Fruit fly (Drosophila melanogaster) whole organism, prepupa: ENCODE results near the gene CG14563.

Experiments
- CG10631 ChIP-seq: fragments of 200-800 bp; sonication (Bioruptor generic); optimal IDR thresholded peaks from 2 replicates; lab custom pipeline; 2016; ENCODE audit warnings: missing biosample characterization, missing genetic modification characterization
- CG10669 ChIP-seq: fragments of 200-800 bp; sonication (Bioruptor generic); optimal IDR thresholded peaks from 3 replicates; lab custom pipeline; 2018; ENCODE audit warnings: missing biosample characterization, mild to moderate bottlenecking, missing genetic modification characterization, moderate library complexity
- CG11902 ChIP-seq: fragments of 200-800 bp; sonication (Bioruptor generic); optimal IDR thresholded peaks from 3 replicates; lab custom pipeline; 2016; ENCODE audit warnings: missing biosample characterization, missing genetic modification characterization
- CG15336 ChIP-seq: fragments of 200-800 bp; sonication (Bioruptor generic); IDR thresholded peaks from 2 replicates; pipeline ENCODE4 v1.3.6; 2022; ENCODE audit warnings: missing biosample characterization, missing genetic modification characterization
- CG1621 ChIP-seq: fragments of 200-800 bp; sonication (Bioruptor generic); optimal IDR thresholded peaks from 3 replicates; lab custom pipeline; 2018; ENCODE audit warnings: missing biosample characterization, mild to moderate bottlenecking, missing genetic modification characterization
- CG16779 ChIP-seq: fragments of 200-800 bp; sonication (Bioruptor generic); optimal IDR thresholded peaks from 3 replicates; lab custom pipeline; 2017; ENCODE audit warnings: missing biosample characterization, mild to moderate bottlenecking, missing genetic modification characterization
- CG3032 ChIP-seq: fragments of 200-800 bp; optimal IDR thresholded peaks from 2 replicates; lab custom pipeline; 2019; ENCODE audit warnings: missing biosample characterization, mild to moderate bottlenecking, missing genetic modification characterization, moderate library complexity
- CG31627 ChIP-seq: fragments of 200-800 bp; sonication (Bioruptor generic); optimal IDR thresholded peaks from 3 replicates; lab custom pipeline; 2016; ENCODE audit warnings: missing biosample characterization, missing genetic modification characterization
- CG32006 ChIP-seq: fragments of 200-800 bp; sonication (Bioruptor generic); optimal IDR thresholded peaks from 3 replicates; lab custom pipeline; 2017; ENCODE audit warnings: missing biosample characterization, mild to moderate bottlenecking, missing genetic modification characterization
- CG34406 ChIP-seq: fragments of 200-800 bp; sonication (Bioruptor generic); optimal IDR thresholded peaks from 3 replicates; lab custom pipeline; 2016; ENCODE audit warnings: missing biosample characterization, missing genetic modification characterization
- CG3919 ChIP-seq: fragments of 200-800 bp; sonication (Bioruptor generic); optimal IDR thresholded peaks from 3 replicates; lab custom pipeline; 2016; ENCODE audit warnings: missing biosample characterization, missing genetic modification characterization
- CG4318 ChIP-seq: fragments of 200-800 bp; sonication (Bioruptor generic); optimal IDR thresholded peaks from 3 replicates; lab custom pipeline; 2017; ENCODE audit warnings: missing biosample characterization, mild to moderate bottlenecking, missing genetic modification characterization
- CG6163 ChIP-seq: fragments of 200-800 bp; sonication (Bioruptor generic); IDR thresholded peaks from 3 replicates; pipeline ENCODE4 v1.3.6; 2022; ENCODE audit warnings: missing biosample characterization, missing genetic modification characterization
- CG6792 ChIP-seq: fragments of 200-800 bp; sonication (Bioruptor generic); optimal IDR thresholded peaks from 3 replicates; lab custom pipeline; 2016; ENCODE audit warnings: missing biosample characterization, missing genetic modification characterization
- CG6854 ChIP-seq: fragments of 200-800 bp; sonication (Bioruptor generic); optimal IDR thresholded peaks from 2 replicates; lab custom pipeline; 2017; ENCODE audit warnings: missing biosample characterization, mild to moderate bottlenecking, missing genetic modification characterization
- CG7368 ChIP-seq: fragments of 200-800 bp; sonication (Bioruptor generic); optimal IDR thresholded peaks from 3 replicates; lab custom pipeline; 2016; ENCODE audit warnings: missing biosample characterization, missing genetic modification characterization
- CG8119 ChIP-seq: fragments of 200-800 bp; sonication (Bioruptor generic); IDR thresholded peaks from 3 replicates; pipeline ENCODE4 v1.3.6; 2022; ENCODE audit warnings: missing biosample characterization, missing genetic modification characterization
- CG8319 ChIP-seq: fragments of 200-800 bp; sonication (Bioruptor generic); optimal IDR thresholded peaks from 3 replicates; lab custom pipeline; 2016; ENCODE audit warnings: missing biosample characterization, missing genetic modification characterization
- CG8632 ChIP-seq: fragments of 200-800 bp; sonication (Bioruptor generic); optimal IDR thresholded peaks from 3 replicates; lab custom pipeline; 2016; ENCODE audit warnings: missing biosample characterization, missing genetic modification characterization
- CG9139 ChIP-seq: fragments of 200-800 bp; sonication (Bioruptor generic); optimal IDR thresholded peaks from 3 replicates; lab custom pipeline; 2017; ENCODE audit warnings: missing biosample characterization, mild to moderate bottlenecking, missing genetic modification characterization
- Eip75B ChIP-seq: fragments of 200-800 bp; sonication (Bioruptor generic); optimal IDR thresholded peaks from 3 replicates; lab custom pipeline; 2016; ENCODE audit warnings: missing biosample characterization, missing genetic modification characterization
- Eip78C ChIP-seq: fragments of 200-800 bp; sonication (Bioruptor generic); peaks from one replicate; lab custom pipeline; 2016; ENCODE audit warnings: missing biosample characterization, missing genetic modification characterization
- Eip93F ChIP-seq: fragments of 200-800 bp; sonication (Bioruptor generic); optimal IDR thresholded peaks from 2 replicates; lab custom pipeline; 2016; ENCODE audit warnings: missing biosample characterization, mild to moderate bottlenecking, missing genetic modification characterization
- Ets96B ChIP-seq: fragments of 200-800 bp; optimal IDR thresholded peaks from 2 replicates; lab custom pipeline; 2019; ENCODE audit warnings: missing biosample characterization, mild to moderate bottlenecking, missing genetic modification characterization, moderate library complexity
- Hr39 ChIP-seq: fragments of 200-800 bp; sonication (Bioruptor generic); optimal IDR thresholded peaks from 2 replicates; lab custom pipeline; 2016; ENCODE audit warnings: missing biosample characterization, missing genetic modification characterization
- Hr4 ChIP-seq: fragments of 200-800 bp; sonication (Bioruptor generic); optimal IDR thresholded peaks from 3 replicates; lab custom pipeline; 2016; ENCODE audit warnings: missing biosample characterization, missing genetic modification characterization
- Lpt ChIP-seq: fragments of 200-800 bp; sonication (Bioruptor generic); optimal IDR thresholded peaks from 3 replicates; lab custom pipeline; 2016; ENCODE audit warnings: missing biosample characterization, missing genetic modification characterization
- Met ChIP-seq: fragments of 200-800 bp; sonication (Bioruptor generic); optimal IDR thresholded peaks from 3 replicates; lab custom pipeline; 2016; ENCODE audit warnings: missing biosample characterization, missing genetic modification characterization
- OdsH ChIP-seq: fragments of 200-800 bp; sonication (Bioruptor generic); optimal IDR thresholded peaks from 3 replicates; lab custom pipeline; 2016; ENCODE audit warnings: missing biosample characterization, missing genetic modification characterization
- Smox ChIP-seq: fragments of 200-800 bp; sonication (Bioruptor generic); optimal IDR thresholded peaks from 3 replicates; lab custom pipeline; 2016; ENCODE audit warnings: missing biosample characterization, missing genetic modification characterization
- Sox102F ChIP-seq: fragments of 200-800 bp; sonication (Bioruptor generic); optimal IDR thresholded peaks from 2 replicates; lab custom pipeline; 2016; ENCODE audit warnings: missing biosample characterization, mild to moderate bottlenecking, missing genetic modification characterization
- Sox14 ChIP-seq: fragments of 200-800 bp; sonication (Bioruptor generic); optimal IDR thresholded peaks from 3 replicates; lab custom pipeline; 2016; ENCODE audit warnings: missing biosample characterization, missing genetic modification characterization
- Sox15 ChIP-seq: fragments of 200-800 bp; sonication (Bioruptor generic); optimal IDR thresholded peaks from 3 replicates; lab custom pipeline; 2016; ENCODE audit warnings: missing biosample characterization, missing genetic modification characterization
- acj6 ChIP-seq: fragments of 200-800 bp; sonication (Bioruptor generic); optimal IDR thresholded peaks from 3 replicates; lab custom pipeline; 2016; ENCODE audit warnings: missing biosample characterization, missing genetic modification characterization
- cyc ChIP-seq: fragments of 200-800 bp; sonication (Bioruptor generic); optimal IDR thresholded peaks from 3 replicates; lab custom pipeline; 2016; ENCODE audit warnings: missing biosample characterization, missing genetic modification characterization
- dac ChIP-seq: fragments of 200-800 bp; sonication (Bioruptor generic); optimal IDR thresholded peaks from 2 replicates; lab custom pipeline; 2017; ENCODE audit warnings: missing biosample characterization, mild to moderate bottlenecking, missing genetic modification characterization
- eg ChIP-seq: fragments of 200-800 bp; sonication (Bioruptor generic); IDR thresholded peaks from 3 replicates; pipeline ENCODE4 v1.3.6; 2022; ENCODE audit warnings: missing biosample characterization, missing genetic modification characterization
- fd85E ChIP-seq: fragments of 200-800 bp; sonication (Bioruptor generic); optimal IDR thresholded peaks from 3 replicates; lab custom pipeline; 2016; ENCODE audit warnings: missing biosample characterization, missing genetic modification characterization
- fkh ChIP-seq: fragments of 200-800 bp; sonication (Bioruptor generic); optimal IDR thresholded peaks from 3 replicates; lab custom pipeline; 2017; ENCODE audit warnings: missing biosample characterization, mild to moderate bottlenecking, missing genetic modification characterization, moderate library complexity
- net ChIP-seq: fragments of 200-800 bp; sonication (Bioruptor generic); optimal IDR thresholded peaks from 3 replicates; lab custom pipeline; 2016; ENCODE audit warnings: missing biosample characterization, missing genetic modification characterization
- pdm3 ChIP-seq: fragments of 200-800 bp; sonication (Bioruptor generic); optimal IDR thresholded peaks from 3 replicates; lab custom pipeline; 2016; ENCODE audit warnings: missing biosample characterization, missing genetic modification characterization
- salr ChIP-seq, 2 experiments: fragments of 200-800 bp; sonication (Bioruptor generic); optimal IDR thresholded peaks; 3 replicates each; lab custom pipeline; 2016 to 2018; ENCODE audit warnings: missing biosample characterization in 2 of 2, missing genetic modification characterization in 2 of 2, mild to moderate bottlenecking in 1 of 2
- spab ChIP-seq: fragments of 200-800 bp; sonication (Bioruptor generic); optimal IDR thresholded peaks from 2 replicates; lab custom pipeline; 2017; ENCODE audit warnings: missing biosample characterization, mild to moderate bottlenecking, missing genetic modification characterization, missing genetic modification reagents
- ss ChIP-seq, 2 experiments: fragments of 200-800 bp; sonication (Bioruptor generic); optimal IDR thresholded peaks; 2 replicates in 1 of 2; 3 replicates in 1 of 2; lab custom pipeline; 2017 to 2018; ENCODE audit warnings: mild to moderate bottlenecking in 2 of 2, missing biosample characterization in 2 of 2, missing genetic modification characterization in 2 of 2, moderate library complexity in 1 of 2
- svp ChIP-seq: fragments of 200-800 bp; sonication (Bioruptor generic); peaks from one replicate; lab custom pipeline; 2016; ENCODE audit warnings: missing biosample characterization, missing genetic modification characterization
- topi ChIP-seq: fragments of 200-800 bp; sonication (Bioruptor generic); optimal IDR thresholded peaks from 3 replicates; lab custom pipeline; 2016; ENCODE audit warnings: missing biosample characterization, missing genetic modification characterization
- vri ChIP-seq: fragments of 200-800 bp; sonication (Bioruptor generic); optimal IDR thresholded peaks from 3 replicates; lab custom pipeline; 2016; ENCODE audit warnings: missing biosample characterization, mild to moderate bottlenecking, missing genetic modification characterization

The CG14563 gene

dm6 chr3L:21828177-21828589, 14.0 kb downstream of the CG14563 start, which contains the start of gene CG32448 (continued):
- peak; percentile 56 for TF ChIP-seq CG7368 (GFP tag; lab: Kevin White, UChicago)
- TF ChIP-seq CG10669 (GFP tag; lab: Kevin White, UChicago): peak; percentile 53
- no peak for TF ChIP-seq vri
- peak in 1 of 2 experiments; percentile 23 for TF ChIP-seq salr (GFP tag; optimal IDR thresholded peaks at IDR 0.05; lab: Kevin White, UChicago)
- peak; percentile 62 for TF ChIP-seq acj6 (GFP tag; lab: Kevin White, UChicago)
- TF ChIP-seq CG1621 (tag; lab: Kevin White, UChicago): no peak
- peak; percentile 53 for TF ChIP-seq CG8119 (GFP tag; lab: Robert Waterston, UW)
- TF ChIP-seq CG8319 (GFP tag; lab: Kevin White, UChicago): peak; percentile 14
- peak; percentile 74 for TF ChIP-seq CG6163
- no peak for TF ChIP-seq CG4318 (GFP tag; lab: Kevin White, UChicago)
- TF ChIP-seq ss (GFP tag; optimal IDR thresholded peaks at IDR 0.05; lab: Kevin White, UChicago): no peak
- peak; percentile 65 for TF ChIP-seq CG15336
- no peak for TF ChIP-seq CG16779 (tag; lab: Kevin White, UChicago)
- TF ChIP-seq dac: peak; percentile 7
- TF ChIP-seq CG31627 (GFP tag; lab: Kevin White, UChicago): peak; percentile 82
- peak; percentile 60 for TF ChIP-seq topi
- TF ChIP-seq Met (GFP tag; lab: Kevin White, UChicago): no peak
- TF ChIP-seq svp (GFP tag; lab: Kevin White, UChicago): peak; percentile 87

DNA sequence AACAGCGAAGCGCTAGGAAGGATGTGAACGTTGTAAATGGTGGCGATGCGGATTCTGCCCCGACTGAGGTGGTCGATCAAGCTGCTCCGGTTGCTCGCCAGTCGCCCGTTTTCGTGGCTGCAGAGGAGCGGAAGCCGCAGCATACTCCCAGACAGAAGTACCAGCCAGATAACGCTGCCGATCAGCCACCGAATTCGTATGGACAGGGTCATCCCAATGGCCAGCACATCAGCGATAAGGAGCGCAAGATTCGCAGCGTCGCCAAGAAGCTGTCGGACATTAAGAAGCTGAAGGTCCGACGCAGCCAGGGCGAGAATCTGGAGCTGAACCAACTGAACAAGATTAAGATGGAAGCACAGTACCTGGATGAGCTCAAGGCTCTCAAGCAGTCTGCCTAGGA, 15.1 kb downstream of the CG14563 start:
- TF ChIP-seq Eip93F (GFP tag; lab: Kevin White, UChicago): no peak
- peak; percentile 95 for TF ChIP-seq svp (GFP tag; lab: Kevin White, UChicago)

DNA sequence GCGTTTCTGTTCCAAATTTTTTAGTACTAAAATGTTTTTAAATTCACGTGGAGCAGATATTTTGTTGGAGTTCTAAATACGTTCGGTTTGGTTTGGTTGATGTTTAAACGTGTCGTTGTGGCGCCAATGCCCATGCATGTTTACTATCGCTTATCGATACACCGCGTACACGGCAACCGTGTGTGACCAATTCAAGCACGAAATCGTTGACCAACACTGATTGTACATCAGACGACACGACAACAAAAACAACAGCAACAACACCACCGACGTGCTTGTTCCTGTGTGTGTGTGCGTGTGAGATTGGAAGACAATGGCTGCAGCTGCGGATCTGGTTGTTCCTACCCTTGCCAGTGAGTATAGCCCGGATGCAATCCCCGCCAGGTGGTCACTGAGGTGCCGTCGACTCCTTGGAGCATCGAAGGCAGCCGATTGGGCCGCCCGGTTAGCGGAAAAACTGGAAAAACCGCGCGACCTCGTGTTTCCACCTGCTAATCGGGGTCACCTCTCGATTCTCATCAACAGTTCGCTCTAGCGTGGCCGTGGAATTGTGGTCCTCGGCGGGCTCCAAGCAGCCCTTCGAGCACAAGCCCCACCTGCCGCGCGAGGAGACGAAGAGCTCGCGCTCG, 17.3 kb downstream of the CG14563 start, which contains the start of gene eIF2A:
TSS of gene eIF2A (plus strand) at position 16 of the 629 bp plus-strand sequence.
- TF ChIP-seq Sox14 (GFP tag; lab: Kevin White, UChicago) (peak; percentile 85), fkh (GFP tag; lab: Kevin White, UChicago) (no peak), Sox15 (GFP tag; lab: Kevin White, UChicago) (no peak), Eip75B (peak; percentile 38), acj6 (GFP tag; lab: Kevin White, UChicago) (no peak), CG4318 (GFP tag; lab: Kevin White, UChicago) (no peak), CG10631 (no peak), CG32006 (no peak), CG6854 (GFP tag; lab: Kevin White, UChicago) (no peak), fd85E (GFP tag; lab: Kevin White, UChicago) (no peak), CG8119 (GFP tag; lab: Robert Waterston, UW) (no peak), Sox102F (GFP tag; lab: Kevin White, UChicago) (no peak), CG9139 (no peak), Ets96B (tag; lab: Kevin White, UChicago) (no peak), Lpt (GFP tag; lab: Kevin White, UChicago) (no peak), ss (GFP tag; optimal IDR thresholded peaks at IDR 0.05; lab: Kevin White, UChicago) (peak in 1 of 2 experiments; percentile 46), eg (no peak; the same call in 2 of the 3 replicates), CG3919 (GFP tag; lab: Kevin White, UChicago) (peak; percentile 63), dac (no peak), spab (GFP tag; lab: Kevin White, UChicago) (no peak), Met (GFP tag; lab: Kevin White, UChicago) (no peak), CG6163 (no peak), CG6792 (peak; percentile 32), net (GFP tag; lab: Kevin White, UChicago) (no peak), vri (no peak), topi (peak; percentile 51), Eip93F (GFP tag; lab: Kevin White, UChicago) (no peak), cyc (peak; percentile 44), Eip78C (peak; percentile 60), Smox (GFP tag; lab: Kevin White, UChicago) (no peak), CG3032 (tag; lab: Kevin White, UChicago) (peak; percentile 37), CG11902 (GFP tag; lab: Kevin White, UChicago) (no peak), Hr39 (GFP tag; lab: Kevin White, UChicago) (peak; percentile 34), Hr4 (GFP tag; lab: Kevin White, UChicago) (no peak), OdsH (peak; percentile 30), pdm3 (GFP tag; lab: Kevin White, UChicago) (no peak), svp (GFP tag; lab: Kevin White, UChicago) (peak; percentile 85), CG34406 (GFP tag; lab: Kevin White, UChicago) (no peak), CG8632 (GFP tag; lab: Kevin White, UChicago) (no peak)
